Fruit fly (Drosophila melanogaster): ENCODE results near the gene ClpX.

Gene ClpX

dm6 chr3R:19911030-19911429, 7.5 kb upstream of the ClpX start:
- TF ChIP-seq Sox102F (GFP tag; optimal IDR thresholded peaks at IDR 0.05) (no peak), CG9139 (GFP tag; optimal IDR thresholded peaks at IDR 0.05) (no peak), dsx (GFP tag; optimal IDR thresholded peaks at IDR 0.05; ENCODE audit: poor library complexity, severe bottlenecking) (no peak), fd85E (GFP tag; optimal IDR thresholded peaks at IDR 0.05) (no peak), CG10669 (GFP tag; optimal IDR thresholded peaks at IDR 0.05) (no peak), Blimp-1 (GFP tag; optimal IDR thresholded peaks at IDR 0.05) (no peak), CG1621 (tag; optimal IDR thresholded peaks at IDR 0.05) (no peak), CG3032 (tag; optimal IDR thresholded peaks at IDR 0.05) (no peak)

- TF ChIP-seq dsx (GFP tag; optimal IDR thresholded peaks at IDR 0.05; ENCODE audit: poor library complexity, severe bottlenecking) (peak; percentile 2), vri (GFP tag; optimal IDR thresholded peaks at IDR 0.05) (peak; percentile 83), Ets96B (tag; optimal IDR thresholded peaks at IDR 0.05) (no peak), CG1621 (tag; optimal IDR thresholded peaks at IDR 0.05) (no peak), CG9139 (GFP tag; optimal IDR thresholded peaks at IDR 0.05) (no peak), Eip78C (GFP tag) (peak; percentile 82), CG6808 (GFP tag; optimal IDR thresholded peaks at IDR 0.05) (peak; percentile 52), fkh (GFP tag; optimal IDR thresholded peaks at IDR 0.05) (no peak), svp (GFP tag) (peak; percentile 94), Ets21C (GFP tag; optimal IDR thresholded peaks at IDR 0.05) (no peak), CG7368 (GFP tag; optimal IDR thresholded peaks at IDR 0.05) (no peak), Eip93F (GFP tag; optimal IDR thresholded peaks at IDR 0.05) (peak; percentile 48), CG32006 (GFP tag; optimal IDR thresholded peaks at IDR 0.05) (peak; percentile 29), fd85E (GFP tag; optimal IDR thresholded peaks at IDR 0.05) (no peak), CG3919 (GFP tag; optimal IDR thresholded peaks at IDR 0.05) (no peak), pdm3 (GFP tag; optimal IDR thresholded peaks at IDR 0.05) (no peak), CG6854 (GFP tag; optimal IDR thresholded peaks at IDR 0.05) (peak; percentile 37)
These were observed 7.0 kb upstream of the ClpX start for dm6 chr3R:19910302-19911029.

dm6 chr3R:19909541-19910182, 6.2 kb upstream of the ClpX start:
- TF ChIP-seq svp (GFP tag) (peak; percentile 79), CG6792 (GFP tag; optimal IDR thresholded peaks at IDR 0.05) (no peak), vri (GFP tag; optimal IDR thresholded peaks at IDR 0.05) (peak; percentile 62), achi (GFP tag; optimal IDR thresholded peaks at IDR 0.05) (no peak), Eip78C (GFP tag) (peak; percentile 7), CG6163 (GFP tag; IDR thresholded peaks at IDR 0.05) (0 out of 3 replicates have a peak, but pooled peaks have one; percentile 9), Sox14 (GFP tag; optimal IDR thresholded peaks at IDR 0.05) (peak; percentile 4), ss (GFP tag; optimal IDR thresholded peaks at IDR 0.05) (no peak)

- peak; percentile 90 for TF ChIP-seq CG6163 (GFP tag; IDR thresholded peaks at IDR 0.05)
- TF ChIP-seq CG1621 (tag; optimal IDR thresholded peaks at IDR 0.05) = peak; percentile 82
- peak; percentile 84 for TF ChIP-seq net (GFP tag; optimal IDR thresholded peaks at IDR 0.05)
- TF ChIP-seq CG10631 (GFP tag; optimal IDR thresholded peaks at IDR 0.05) = peak; percentile 82
- TF ChIP-seq OdsH (GFP tag; optimal IDR thresholded peaks at IDR 0.05) = peak; percentile 87
- TF ChIP-seq achi (GFP tag; optimal IDR thresholded peaks at IDR 0.05) = peak; percentile 84
- no peak for TF ChIP-seq Eip93F (GFP tag; optimal IDR thresholded peaks at IDR 0.05)
- TF ChIP-seq dsx (GFP tag; optimal IDR thresholded peaks at IDR 0.05; ENCODE audit: poor library complexity, severe bottlenecking) = peak; percentile 51
- peak; percentile 77 for TF ChIP-seq CG6276 (GFP tag; optimal IDR thresholded peaks at IDR 0.05)
- peak; percentile 84 for TF ChIP-seq CG32006 (GFP tag; optimal IDR thresholded peaks at IDR 0.05)
- peak; percentile 42 for TF ChIP-seq Blimp-1 (GFP tag; optimal IDR thresholded peaks at IDR 0.05)
- TF ChIP-seq CG16779 (tag; optimal IDR thresholded peaks at IDR 0.05) = peak; percentile 57
- peak; percentile 90 for TF ChIP-seq eg (GFP tag; IDR thresholded peaks at IDR 0.05)
- peak; percentile 95 for TF ChIP-seq Eip78C (GFP tag)
- TF ChIP-seq CG11762 (GFP tag; optimal IDR thresholded peaks at IDR 0.05; ENCODE audit: insufficient read depth) = peak; percentile 74
- peak; percentile 14 for TF ChIP-seq fkh (GFP tag; optimal IDR thresholded peaks at IDR 0.05)
- peak; percentile 65 for TF ChIP-seq fd85E (GFP tag; optimal IDR thresholded peaks at IDR 0.05)
- peak; percentile 89 for TF ChIP-seq CG6792 (GFP tag; optimal IDR thresholded peaks at IDR 0.05)
- peak; percentile 95 for TF ChIP-seq svp (GFP tag)
- peak; percentile 30 for TF ChIP-seq CG6854 (GFP tag; optimal IDR thresholded peaks at IDR 0.05)
- peak; percentile 81 for TF ChIP-seq CG8632 (GFP tag; optimal IDR thresholded peaks at IDR 0.05)
- peak; percentile 80 for TF ChIP-seq CG8119 (GFP tag; IDR thresholded peaks at IDR 0.05)
- TF ChIP-seq dac (GFP tag; optimal IDR thresholded peaks at IDR 0.05) = peak; percentile 67
- peak; percentile 86 for TF ChIP-seq CG31627 (GFP tag; optimal IDR thresholded peaks at IDR 0.05)
- TF ChIP-seq lz (GFP tag; optimal IDR thresholded peaks at IDR 0.05) = peak; percentile 88
- TF ChIP-seq CG15336 (GFP tag; IDR thresholded peaks at IDR 0.05) = peak; percentile 87
- peak; percentile 86 for TF ChIP-seq Smox (GFP tag; optimal IDR thresholded peaks at IDR 0.05)
These were observed 5.4 kb upstream of the ClpX start for dm6 chr3R:19908863-19909343.

All from whole organism, prepupa.